Fruit fly (Drosophila melanogaster) whole organism, pupa: ENCODE data around the gene chm.

ENCODE experiments used
- CG14655 ChIP-seq: fragments of 200-800 bp; sonication (Bioruptor generic); optimal IDR thresholded peaks from 3 replicates; lab custom pipeline; 2017; ENCODE audit warnings: mild to moderate bottlenecking, missing biosample characterization, missing genetic modification reagents, missing genetic modification characterization
- fd96Ca ChIP-seq: fragments of 200-800 bp; sonication (Bioruptor generic); IDR thresholded peaks from 3 replicates; pipeline ENCODE4 v1.3.6; 2022; ENCODE audit warnings: missing biosample characterization, missing genetic modification characterization
- rn ChIP-seq: fragments of 200-800 bp; sonication (Bioruptor generic); IDR thresholded peaks from 2 replicates; pipeline ENCODE4 v1.3.6; 2022; ENCODE audit warnings: missing biosample characterization, missing genetic modification characterization

DNA sequence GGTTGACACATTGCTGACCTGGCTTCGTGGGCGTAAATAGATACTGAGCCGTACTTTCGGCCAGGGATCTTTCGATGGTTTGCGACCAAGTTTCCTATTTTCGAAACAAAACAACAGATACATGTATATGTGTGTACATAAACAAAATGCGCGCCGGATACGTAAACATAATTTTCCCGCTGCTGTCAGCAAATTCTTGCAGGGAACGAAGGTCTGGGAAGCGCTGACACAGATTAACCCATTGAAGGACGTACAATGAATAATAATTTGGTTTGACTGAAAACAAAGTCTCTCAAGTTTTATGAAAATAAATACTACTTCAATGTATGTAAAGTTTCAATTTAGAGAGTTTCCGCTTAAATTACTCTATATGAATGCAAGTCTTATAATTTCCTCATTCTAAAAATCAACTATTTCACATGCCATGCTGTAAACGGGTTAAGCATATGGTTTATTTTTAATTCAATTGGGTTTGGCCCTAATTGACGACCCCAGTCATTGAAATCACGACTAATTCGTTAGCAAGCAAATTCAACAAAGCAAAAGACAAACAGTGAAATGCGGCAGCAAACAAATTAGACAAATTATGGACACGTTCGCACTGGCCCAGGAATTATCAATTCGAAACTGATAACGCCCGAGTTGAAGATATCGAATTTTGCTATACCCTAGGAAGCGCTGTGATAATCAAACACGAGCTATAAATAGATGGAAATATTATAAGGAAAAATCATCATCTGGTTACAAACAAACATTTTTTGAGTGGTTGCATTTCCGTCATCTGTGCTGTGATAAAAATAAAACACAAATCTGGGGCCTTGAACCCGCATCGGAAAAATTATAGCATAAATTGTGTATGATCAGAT, 25.4 kb upstream of the chm start:
- TF ChIP-seq fd96Ca (GFP tag; lab: Robert Waterston, UW) (no peak), CG14655 (no peak), rn (no peak)
